Fruit fly (Drosophila melanogaster) whole organism, embryonic: ENCODE results near the gene Rab9.

Experiments
- Atf3 ChIP-seq: fragments of 200-800 bp; sonication (Bioruptor generic); optimal IDR thresholded peaks from 3 replicates; lab custom pipeline; 2016; ENCODE audit warnings: missing biosample characterization, missing genetic modification characterization
- CG10267 ChIP-seq: fragments of 200-800 bp; sonication (Bioruptor generic); optimal IDR thresholded peaks from 2 replicates; lab custom pipeline; 2018; ENCODE audit warnings: missing biosample characterization, mild to moderate bottlenecking, missing genetic modification characterization, moderate library complexity
- CG10462 ChIP-seq: fragments of 200-800 bp; sonication (Bioruptor generic); optimal IDR thresholded peaks from 2 replicates; lab custom pipeline; 2016; ENCODE audit warnings: missing biosample characterization, missing genetic modification characterization
- CG10654 ChIP-seq: fragments of 200-800 bp; sonication (Bioruptor generic); optimal IDR thresholded peaks from 2 replicates; lab custom pipeline; 2016; ENCODE audit warnings: missing biosample characterization, missing genetic modification characterization
- CG11093 ChIP-seq: fragments of 200-800 bp; sonication (Bioruptor generic); IDR thresholded peaks from 3 replicates; pipeline ENCODE4 v1.3.6; 2022; ENCODE audit warnings: missing biosample characterization, missing genetic modification characterization
- CG11247 ChIP-seq: fragments of 200-800 bp; sonication (Bioruptor generic); IDR thresholded peaks from 2 replicates; pipeline ENCODE4 v1.3.6; 2022; ENCODE audit warnings: missing biosample characterization, missing genetic modification characterization
- CG13894 ChIP-seq: fragments of 200-800 bp; sonication (Bioruptor generic); optimal IDR thresholded peaks from 3 replicates; lab custom pipeline; 2018; ENCODE audit warnings: missing biosample characterization, mild to moderate bottlenecking, missing genetic modification characterization, moderate library complexity
- CG15479 ChIP-seq: fragments of 200-800 bp; sonication (Bioruptor generic); optimal IDR thresholded peaks from 3 replicates; lab custom pipeline; 2019; ENCODE audit warnings: missing biosample characterization, mild to moderate bottlenecking, missing genetic modification characterization, moderate library complexity
- CG1603 ChIP-seq: fragments of 200-800 bp; sonication (Bioruptor generic); optimal IDR thresholded peaks from 2 replicates; lab custom pipeline; 2019; ENCODE audit warnings: missing biosample characterization, mild to moderate bottlenecking, missing genetic modification characterization, moderate library complexity
- CG16813 ChIP-seq: fragments of 200-800 bp; sonication (Bioruptor generic); IDR thresholded peaks from 3 replicates; pipeline ENCODE4 v1.3.6; 2022; ENCODE audit warnings: missing biosample characterization, missing genetic modification characterization; ENCODE audit not compliant: partially characterized antibody
- CG16863 ChIP-seq: fragments of 200-800 bp; sonication (Bioruptor generic); optimal IDR thresholded peaks from 3 replicates; lab custom pipeline; 2016; ENCODE audit warnings: missing biosample characterization, missing genetic modification characterization
- CG17328 ChIP-seq: fragments of 200-800 bp; sonication (Bioruptor generic); IDR thresholded peaks from 2 replicates; pipeline ENCODE4 v1.3.6; 2022; ENCODE audit warnings: missing biosample characterization, missing genetic modification characterization
- CG17912 ChIP-seq: fragments of 200-800 bp; sonication (Bioruptor generic); optimal IDR thresholded peaks from 2 replicates; lab custom pipeline; 2018; ENCODE audit warnings: missing biosample characterization, mild to moderate bottlenecking, missing genetic modification characterization
- CG18011 ChIP-seq: fragments of 200-800 bp; sonication (Bioruptor generic); optimal IDR thresholded peaks from 2 replicates; lab custom pipeline; 2017; ENCODE audit warnings: missing biosample characterization, missing genetic modification characterization, mild to moderate bottlenecking, moderate library complexity, missing genotype
- CG2202 ChIP-seq: fragments of 200-800 bp; sonication (Bioruptor generic); optimal IDR thresholded peaks from 2 replicates; lab custom pipeline; 2018; ENCODE audit warnings: missing biosample characterization, mild to moderate bottlenecking, missing genetic modification characterization
- CG31388 ChIP-seq: fragments of 200-800 bp; sonication (Bioruptor generic); optimal IDR thresholded peaks from 2 replicates; lab custom pipeline; 2016; ENCODE audit warnings: missing biosample characterization, missing genetic modification characterization
- CG32772 ChIP-seq: fragments of 200-800 bp; sonication (Bioruptor generic); IDR thresholded peaks from 2 replicates; pipeline ENCODE4 v1.3.6; 2022; ENCODE audit warnings: missing biosample characterization, missing genetic modification characterization
- CG4328 ChIP-seq: fragments of 200-800 bp; sonication (Bioruptor generic); optimal IDR thresholded peaks from 3 replicates; lab custom pipeline; 2017; ENCODE audit warnings: missing biosample characterization, missing genetic modification reagents, missing genetic modification characterization
- CG4820 ChIP-seq: fragments of 200-800 bp; sonication (Bioruptor generic); optimal IDR thresholded peaks from 3 replicates; lab custom pipeline; 2016; ENCODE audit warnings: missing biosample characterization, missing genetic modification characterization
- CG7987 ChIP-seq: fragments of 200-800 bp; sonication (Bioruptor generic); optimal IDR thresholded peaks from 2 replicates; lab custom pipeline; 2018; ENCODE audit warnings: missing biosample characterization, mild to moderate bottlenecking, missing genetic modification characterization, moderate library complexity
- CG9727 ChIP-seq: fragments of 200-800 bp; sonication (Bioruptor generic); optimal IDR thresholded peaks from 3 replicates; lab custom pipeline; 2017; ENCODE audit warnings: missing biosample characterization, mild to moderate bottlenecking, missing genetic modification characterization
- Doc3 ChIP-seq: fragments of 200-800 bp; sonication (Bioruptor generic); IDR thresholded peaks from 3 replicates; pipeline ENCODE4 v1.3.6; 2022; ENCODE audit warnings: missing biosample characterization, missing genetic modification characterization; ENCODE audit not compliant: partially characterized antibody
- H2.0 ChIP-seq: fragments of 200-800 bp; sonication (Bioruptor generic); IDR thresholded peaks from 2 replicates; pipeline ENCODE4 v1.3.6; 2022; ENCODE audit warnings: missing biosample characterization, missing genetic modification characterization
- HHEX ChIP-seq: fragments of 200-800 bp; sonication (Bioruptor generic); optimal IDR thresholded peaks from 3 replicates; lab custom pipeline; 2017; ENCODE audit warnings: missing biosample characterization, mild to moderate bottlenecking, missing genetic modification characterization, missing genetic modification reagents
- HLHmδ ChIP-seq: fragments of 200-800 bp; sonication (Bioruptor generic); optimal IDR thresholded peaks from 2 replicates; lab custom pipeline; 2018; ENCODE audit warnings: missing biosample characterization, mild to moderate bottlenecking, missing genetic modification characterization, moderate library complexity
- Hmr ChIP-seq: fragments of 200-800 bp; sonication (Bioruptor generic); optimal IDR thresholded peaks from 3 replicates; lab custom pipeline; 2017; ENCODE audit warnings: mild to moderate bottlenecking, missing biosample characterization, missing genetic modification reagents, missing genetic modification characterization
- Hr78 ChIP-seq, 2 experiments: fragments of 200-800 bp in 1 of 2; fragments of >200 bp in 1 of 2; sonication (Bioruptor generic) in 1 of 2; optimal IDR thresholded peaks; 2 replicates each; lab custom pipeline; 2017 to 2019; ENCODE audit warnings: missing biosample characterization in 2 of 2, missing genetic modification characterization in 2 of 2, mild to moderate bottlenecking in 1 of 2, moderate library complexity in 1 of 2
- Lhr ChIP-seq: fragments of 200-800 bp; sonication (Bioruptor generic); optimal IDR thresholded peaks from 3 replicates; lab custom pipeline; 2017; ENCODE audit warnings: mild to moderate bottlenecking, missing biosample characterization, missing genetic modification reagents, missing genetic modification characterization
- Sry-β ChIP-seq: fragments of 200-800 bp; sonication (Bioruptor generic); optimal IDR thresholded peaks from 2 replicates; lab custom pipeline; 2018; ENCODE audit warnings: missing biosample characterization, mild to moderate bottlenecking, missing genetic modification characterization, moderate library complexity
- Taf1 ChIP-seq: fragments of 200-800 bp; sonication (Bioruptor generic); IDR thresholded peaks from 2 replicates; pipeline ENCODE4 v1.3.6; 2022; ENCODE audit warnings: missing biosample characterization, missing genetic modification characterization
- bbx ChIP-seq: fragments of 200-800 bp; sonication (Bioruptor generic); IDR thresholded peaks from 2 replicates; pipeline ENCODE4 v1.3.6; 2022; ENCODE audit warnings: missing biosample characterization, missing genetic modification characterization; ENCODE audit not compliant: partially characterized antibody
- chinmo ChIP-seq: fragments of 200-800 bp; sonication (Bioruptor generic); IDR thresholded peaks from 4 replicates; pipeline ENCODE4 v1.3.6; 2022; ENCODE audit warnings: missing biosample characterization, missing genetic modification characterization; ENCODE audit not compliant: partially characterized antibody
- ci ChIP-seq: fragments of 200-800 bp; sonication (Bioruptor generic); IDR thresholded peaks from 3 replicates; pipeline ENCODE4 v1.3.6; 2022; ENCODE audit warnings: missing biosample characterization, missing genetic modification characterization
- crp ChIP-seq, 2 experiments: fragments of 200-800 bp; sonication (Bioruptor generic); optimal IDR thresholded peaks; 2 replicates in 1 of 2; 3 replicates in 1 of 2; lab custom pipeline; 2017; ENCODE audit warnings: missing biosample characterization in 2 of 2, missing genetic modification characterization in 2 of 2, mild to moderate bottlenecking in 1 of 2, moderate library complexity in 1 of 2
- disco-r ChIP-seq: fragments of 200-800 bp; sonication (Bioruptor generic); optimal IDR thresholded peaks from 2 replicates; lab custom pipeline; 2016; ENCODE audit warnings: missing biosample characterization, missing genetic modification characterization
- ems ChIP-seq: fragments of 200-800 bp; sonication (Bioruptor generic); optimal IDR thresholded peaks from 3 replicates; lab custom pipeline; 2016; ENCODE audit warnings: missing biosample characterization, missing genetic modification characterization
- ewg ChIP-seq: fragments of 200-800 bp; sonication (Bioruptor generic); optimal IDR thresholded peaks from 3 replicates; lab custom pipeline; 2017; ENCODE audit warnings: mild to moderate bottlenecking, missing biosample characterization, missing genetic modification reagents, missing genetic modification characterization
- gcm2 ChIP-seq: fragments of 200-800 bp; sonication (Bioruptor generic); optimal IDR thresholded peaks from 2 replicates; lab custom pipeline; 2016; ENCODE audit warnings: missing biosample characterization, missing genetic modification characterization
- gfzf ChIP-seq: fragments of 200-800 bp; sonication (Bioruptor generic); optimal IDR thresholded peaks from 2 replicates; lab custom pipeline; 2016; ENCODE audit warnings: missing biosample characterization, mild to moderate bottlenecking, missing genetic modification characterization, moderate library complexity
- grau ChIP-seq: fragments of 200-800 bp; optimal IDR thresholded peaks from 3 replicates; lab custom pipeline; 2019; ENCODE audit warnings: missing biosample characterization, mild to moderate bottlenecking, missing genetic modification characterization, moderate library complexity
- hth ChIP-seq: fragments of >200 bp; optimal IDR thresholded peaks from 2 replicates; lab custom pipeline; 2017; ENCODE audit warnings: inconsistent platforms
- mirr ChIP-seq: fragments of 200-800 bp; sonication (Bioruptor generic); optimal IDR thresholded peaks from 3 replicates; lab custom pipeline; 2018; ENCODE audit warnings: missing biosample characterization, mild to moderate bottlenecking, missing genetic modification characterization
- odd ChIP-seq: fragments of 200-800 bp; sonication (Bioruptor generic); optimal IDR thresholded peaks from 2 replicates; lab custom pipeline; 2017; ENCODE audit warnings: missing biosample characterization, mild to moderate bottlenecking, missing genetic modification characterization
- repo ChIP-seq: fragments of 200-800 bp; sonication (Bioruptor generic); optimal IDR thresholded peaks from 2 replicates; lab custom pipeline; 2016; ENCODE audit warnings: missing biosample characterization, missing genetic modification characterization
- salm ChIP-seq: fragments of 200-800 bp; sonication (Bioruptor generic); optimal IDR thresholded peaks from 2 replicates; lab custom pipeline; 2018; ENCODE audit warnings: missing biosample characterization, mild to moderate bottlenecking, missing genetic modification characterization
- sim ChIP-seq: fragments of 200-800 bp; sonication (Bioruptor generic); IDR thresholded peaks from 2 replicates; pipeline ENCODE4 v1.3.6; 2022; ENCODE audit warnings: missing biosample characterization, missing genetic modification characterization
- tna ChIP-seq: fragments of 200-800 bp; sonication (Bioruptor generic); IDR thresholded peaks from 2 replicates; pipeline ENCODE4 v1.3.6; 2022; ENCODE audit warnings: missing biosample characterization, missing genetic modification characterization; ENCODE audit not compliant: partially characterized antibody
- twi ChIP-seq: fragments of 200-800 bp; optimal IDR thresholded peaks from 2 replicates; lab custom pipeline; 2019; ENCODE audit warnings: missing biosample characterization, mild to moderate bottlenecking, missing genetic modification characterization, moderate library complexity

The Rab9 gene

DNA sequence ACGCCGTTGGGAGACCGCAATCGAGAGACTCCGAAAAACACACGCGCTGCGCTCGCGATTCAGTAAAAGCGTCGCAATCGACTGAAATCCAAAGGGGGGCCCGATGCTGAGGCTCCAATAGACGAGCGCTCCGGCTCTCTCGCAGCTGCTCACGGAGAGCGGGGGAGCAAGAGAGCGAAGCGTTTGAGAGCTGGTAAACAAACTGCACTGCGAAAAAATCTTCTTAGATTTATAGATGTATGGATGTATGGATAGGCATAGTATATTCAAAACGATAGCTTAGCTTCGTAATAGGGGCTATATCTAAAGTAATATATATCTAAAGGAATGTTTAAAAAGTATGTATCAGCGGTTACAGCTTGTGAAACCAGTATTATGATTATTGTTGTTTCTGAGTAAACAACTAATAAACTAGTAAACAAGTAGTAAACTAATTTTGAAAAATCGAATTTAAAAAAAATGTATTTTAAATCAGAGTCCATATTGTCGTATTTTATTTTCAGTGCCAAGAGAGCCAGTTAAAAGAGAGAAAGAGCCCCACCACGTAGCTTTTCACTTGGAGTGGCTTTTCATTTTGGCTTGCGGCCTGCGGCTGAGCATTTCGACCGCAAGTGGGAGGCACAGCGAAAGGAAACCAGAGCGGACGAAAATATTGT lies 8.8 kb upstream of the Rab9 start, which contains the start of the genes Alp12 and CG13085 (continued):
- TF ChIP-seq ewg (GFP tag; lab: Kevin White, UChicago) (peak; percentile 96), Taf1 (peak; percentile 90), CG32772 (GFP tag; lab: Robert Waterston, UW) (peak; percentile 95), CG10267 (tag; lab: Kevin White, UChicago) (peak; percentile 95), chinmo (GFP tag; lab: Robert Waterston, UW) (peak; percentile 74; the same call in 1 of the 4 replicates), CG2202 (tag; lab: Kevin White, UChicago) (peak; percentile 93), gcm2 (GFP tag; lab: Kevin White, UChicago) (peak; percentile 88), gfzf (peak; percentile 0), HLHmδ (peak; percentile 66), twi (tag; lab: Kevin White, UChicago) (peak; percentile 95), CG10654 (GFP tag; lab: Kevin White, UChicago) (peak; percentile 93), CG11093 (peak; percentile 95), CG1603 (tag; lab: Kevin White, UChicago) (peak; percentile 83), odd (GFP tag; lab: Kevin White, UChicago) (peak; percentile 99), ci (peak; percentile 93), CG7987 (GFP tag; lab: Kevin White, UChicago) (peak; percentile 84), sim (GFP tag; lab: Robert Waterston, UW) (peak; percentile 75), hth (lab: Kevin White, UChicago) (no peak), CG9727 (GFP tag; lab: Kevin White, UChicago) (peak; percentile 98), CG4328 (GFP tag; lab: Kevin White, UChicago) (peak; percentile 99), crp (GFP tag; optimal IDR thresholded peaks at IDR 0.05; lab: Kevin White, UChicago) (peak in 1 of 2 experiments; percentile 73), Hmr (GFP tag; lab: Kevin White, UChicago) (peak; percentile 99), HHEX (peak; percentile 98), H2.0 (GFP tag; lab: Robert Waterston, UW) (peak; percentile 95), CG10462 (GFP tag; lab: Kevin White, UChicago) (peak; percentile 96), salm (tag; lab: Kevin White, UChicago) (peak; percentile 97), Hr78 (GFP tag; optimal IDR thresholded peaks at IDR 0.05; lab: Kevin White, UChicago) (peak in 1 of 2 experiments; percentile 94), CG16863 (GFP tag; lab: Kevin White, UChicago) (peak; percentile 95), CG4820 (GFP tag; lab: Kevin White, UChicago) (peak; percentile 95), disco-r (GFP tag; lab: Kevin White, UChicago) (peak; percentile 92), Doc3 (GFP tag; lab: Robert Waterston, UW) (no peak), CG17912 (peak; percentile 81), CG11247 (GFP tag; lab: Robert Waterston, UW) (peak; percentile 92), CG31388 (peak; percentile 91), ems (GFP tag; lab: Kevin White, UChicago) (peak; percentile 94), Sry-β (GFP tag; lab: Kevin White, UChicago) (peak; percentile 67), CG17328 (peak; percentile 93), repo (GFP tag; lab: Kevin White, UChicago) (peak; percentile 85), grau (peak; percentile 98), tna (GFP tag; lab: Robert Waterston, UW) (peak; percentile 15; the same call in 1 of the 2 replicates), CG13894 (tag; lab: Kevin White, UChicago) (peak; percentile 97), Atf3 (peak; percentile 90), Lhr (peak; percentile 95), CG18011 (GFP tag; lab: Kevin White, UChicago) (peak; percentile 89), CG15479 (GFP tag; lab: Kevin White, UChicago) (no peak), bbx (GFP tag; lab: Robert Waterston, UW) (no peak), CG16813 (GFP tag; lab: Robert Waterston, UW) (no peak), mirr (GFP tag; lab: Kevin White, UChicago) (peak; percentile 94)
